Fruit fly (Drosophila melanogaster): ENCODE data around the gene Hipk.

Gene Hipk

DNA sequence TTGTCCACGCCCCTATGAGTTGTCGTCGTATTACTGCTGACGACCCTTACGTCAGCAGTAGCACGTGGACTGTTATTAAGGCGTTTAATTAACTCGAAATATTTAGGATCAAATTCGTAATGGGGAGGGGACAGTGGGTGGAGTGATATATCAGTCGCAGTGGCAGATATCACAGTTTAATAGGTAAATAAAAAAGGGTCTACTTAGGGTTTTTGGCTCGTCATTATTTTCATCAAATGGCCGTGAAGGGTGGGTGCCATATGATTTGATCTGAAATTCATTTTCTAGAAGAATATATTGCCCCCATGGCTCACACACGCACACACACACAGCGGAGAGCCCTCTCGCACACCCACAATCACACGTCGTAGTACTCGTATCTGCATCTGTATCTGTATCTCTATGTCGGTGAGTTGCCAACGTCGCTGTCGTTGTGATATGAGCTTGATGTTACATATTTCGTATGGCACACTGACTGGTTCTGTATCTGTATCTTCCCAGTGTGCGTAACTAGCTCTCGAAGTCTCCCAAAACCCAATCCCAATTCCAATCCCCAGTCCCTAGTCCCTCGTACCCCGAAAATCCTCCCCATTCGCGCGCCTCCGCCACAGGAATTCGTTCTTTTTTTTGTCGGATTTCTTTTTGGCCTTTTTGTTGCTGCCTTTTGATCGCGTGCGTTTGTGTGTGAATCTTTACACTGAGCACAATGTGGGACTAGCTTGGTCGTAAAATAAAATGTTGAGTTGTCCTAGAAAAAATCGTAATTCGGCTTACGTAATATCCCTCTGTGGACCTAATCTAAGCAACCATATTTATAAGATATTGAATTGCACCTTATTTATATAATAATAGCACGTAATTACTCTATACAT is 83.9 kb downstream of the Hipk start (continued):
- TF ChIP-seq CoRest (tag; optimal IDR thresholded peaks at IDR 0.05) (peak; percentile 47), Med (GFP tag) (peak; percentile 82), grau (tag; optimal IDR thresholded peaks at IDR 0.05) (peak; percentile 47), CG4360 (GFP tag; IDR thresholded peaks at IDR 0.05) (peak; percentile 52; the same call in 1 of the 2 replicates), C15 (GFP tag; IDR thresholded peaks at IDR 0.05) (0 out of 3 replicates have a peak, but pooled peaks have one; percentile 42), zf30C (GFP tag; optimal IDR thresholded peaks at IDR 0.05) (peak; percentile 89), shn (GFP tag; optimal IDR thresholded peaks at IDR 0.05) (peak; percentile 4), gro (GFP tag; optimal IDR thresholded peaks at IDR 0.05) (no peak), az2 (GFP tag; optimal IDR thresholded peaks at IDR 0.05) (peak; percentile 34), Usf (GFP tag; optimal IDR thresholded peaks at IDR 0.05) (peak; percentile 1), CG17802 (tag; optimal IDR thresholded peaks at IDR 0.05) (peak; percentile 4), CG12769 (tag; optimal IDR thresholded peaks at IDR 0.05) (peak; percentile 97), Ssrp (tag; optimal IDR thresholded peaks at IDR 0.05) (peak; percentile 45), CG4282 (GFP tag; optimal IDR thresholded peaks at IDR 0.05) (peak; percentile 11), tx (GFP tag; optimal IDR thresholded peaks at IDR 0.05) (no peak), Fer2 (tag; optimal IDR thresholded peaks at IDR 0.05) (peak; percentile 12), dysf (GFP tag; IDR thresholded peaks at IDR 0.05) (peak; percentile 65; the same call in 1 of the 3 replicates), sens (GFP tag) (peak; percentile 69), CG17568 (GFP tag; optimal IDR thresholded peaks at IDR 0.05) (no peak), CG17612 (GFP tag; IDR thresholded peaks at IDR 0.05) (peak; percentile 37; the same call in 1 of the 2 replicates), slbo (GFP tag; IDR thresholded peaks at IDR 0.05) (peak; percentile 76), vnd (GFP tag; IDR thresholded peaks at IDR 0.05; ENCODE audit: partially characterized antibody) (no peak), chm (GFP tag; IDR thresholded peaks at IDR 0.05) (peak; percentile 47; the same call in 1 of the 2 replicates), CG32772 (GFP tag; IDR thresholded peaks at IDR 0.05) (peak; percentile 59; the same call in 1 of the 2 replicates), dmrt11E (tag; optimal IDR thresholded peaks at IDR 0.05) (peak; percentile 41), wdn (GFP tag; IDR thresholded peaks at IDR 0.05) (peak; percentile 38; the same call in 1 of the 2 replicates), CG4424 (GFP tag; optimal IDR thresholded peaks at IDR 0.05) (peak; percentile 27), Deaf1 (tag; optimal IDR thresholded peaks at IDR 0.05) (peak; percentile 81), CG13894 (tag; optimal IDR thresholded peaks at IDR 0.05) (peak; percentile 74), CG2712 (tag; optimal IDR thresholded peaks at IDR 0.05) (peak; percentile 52), aop (GFP tag; IDR thresholded peaks at IDR 0.05) (0 out of 2 replicates have a peak, but pooled peaks have one; percentile 33), CG10462 (GFP tag; optimal IDR thresholded peaks at IDR 0.05) (peak; percentile 12), HmgZ (tag; optimal IDR thresholded peaks at IDR 0.05) (peak; percentile 6), Ets97D (GFP tag; optimal IDR thresholded peaks at IDR 0.05) (no peak), CG14050 (GFP tag; IDR thresholded peaks at IDR 0.05) (peak; percentile 23; the same call in 1 of the 3 replicates), Stat92E (GFP tag; optimal IDR thresholded peaks at IDR 0.05) (peak in 1 of 3 experiments; percentile 47), lab (GFP tag; optimal IDR thresholded peaks at IDR 0.05) (peak; percentile 7), Hsf (GFP tag; optimal IDR thresholded peaks at IDR 0.05) (peak; percentile 34), lmd (GFP tag; IDR thresholded peaks at IDR 0.05) (peak; percentile 69), CG12155 (GFP tag; optimal IDR thresholded peaks at IDR 0.05) (peak; percentile 14), bsh (GFP tag; optimal IDR thresholded peaks at IDR 0.05) (peak; percentile 33 to 84), pfk (GFP tag; optimal IDR thresholded peaks at IDR 0.05) (no peak), CG17385 (GFP tag; optimal IDR thresholded peaks at IDR 0.05) (peak; percentile 7), CG2120 (GFP tag; optimal IDR thresholded peaks at IDR 0.05) (peak; percentile 21), CG1647 (GFP tag; optimal IDR thresholded peaks at IDR 0.05) (peak; percentile 13), odd (GFP tag; optimal IDR thresholded peaks at IDR 0.05) (no peak), gcm (GFP tag; optimal IDR thresholded peaks at IDR 0.05) (peak; percentile 22), Hmr (GFP tag; optimal IDR thresholded peaks at IDR 0.05) (peak; percentile 1)

Data from whole organism, embryonic.